Worm (Caenorhabditis elegans) whole organism, mixed stage, embryonic: ENCODE data around the gene clc-33.

Source experiments
- elt-3 ChIP-seq: fragments of 150-350 bp; optimal IDR thresholded peaks from 2 replicates; lab custom pipeline; 2014; ENCODE audit warnings: missing biosample characterization, missing genetic modification characterization
- nhr-28 ChIP-seq: fragments of 150-350 bp; optimal IDR thresholded peaks from 2 replicates; lab custom pipeline; 2014; ENCODE audit warnings: missing biosample characterization, missing genetic modification characterization
- snpc-4 ChIP-seq: fragments of 150-350 bp; optimal IDR thresholded peaks from 2 replicates; lab custom pipeline; 2014; ENCODE audit warnings: missing biosample characterization, missing genetic modification characterization
- unc-39 ChIP-seq: fragments of 150-350 bp; optimal IDR thresholded peaks from 2 replicates; lab custom pipeline; 2014; ENCODE audit warnings: missing biosample characterization, missing genetic modification characterization
- unc-62 ChIP-seq: fragments of 150-350 bp; optimal IDR thresholded peaks from 2 replicates; lab custom pipeline; 2014; ENCODE audit warnings: missing biosample characterization, missing genetic modification reagents, missing genetic modification characterization

ce11 chrII:888024-888423 is 47.8 kb downstream of the clc-33 start, which contains the start of gene T07D3.4:
- no peak for TF ChIP-seq unc-62
- no peak for TF ChIP-seq snpc-4 (tag; lab: Kevin White, UChicago)
- TF ChIP-seq elt-3, result no peak
- TF ChIP-seq unc-39 (tag; lab: Kevin White, UChicago), result no peak
- no peak for TF ChIP-seq nhr-28 (tag; lab: Kevin White, UChicago)
